Fruit fly (Drosophila melanogaster): Measurements from ENCODE around the gene vir-1.

dm6 chr2L:12430792-12431191, 7.6 kb upstream of the vir-1 start, which contains the start of gene CG5435:
- TF ChIP-seq N (GFP tag; optimal IDR thresholded peaks at IDR 0.05), result no peak
- TF ChIP-seq ey (GFP tag; optimal IDR thresholded peaks at IDR 0.05), result no peak

All from whole organism, wandering third instar larva.